Worm (Caenorhabditis elegans) whole organism, L1 larva: ENCODE measurements around the gene try-4.

Experiments used
- aha-1 ChIP-seq: fragments of 150-350 bp; optimal IDR thresholded peaks from 2 replicates; lab custom pipeline; 2014; ENCODE audit warnings: missing biosample characterization, missing genetic modification characterization
- ceh-88 ChIP-seq: fragments of 200-800 bp; sonication (Bioruptor generic); IDR thresholded peaks from 2 replicates; pipeline ENCODE4 v1.3.6; 2022; ENCODE audit warnings: missing genetic modification characterization, missing compliant biosample characterization
- egl-27 ChIP-seq, 2 experiments: fragments of 150-350 bp in 1 of 2; sonication (generic microtip); optimal IDR thresholded peaks; 3 replicates each; lab custom pipeline; 2017 to 2018; ENCODE audit warnings: missing biosample characterization in 2 of 2, missing genetic modification characterization in 2 of 2, missing genetic modification reagents in 2 of 2
- elt-3 ChIP-seq, 6 experiments: fragments of 150-350 bp in 1 of 6; sonication (generic microtip); optimal IDR thresholded peaks; 2 replicates each; lab custom pipeline; 2017 to 2018; ENCODE audit warnings: missing biosample characterization in 6 of 6, missing genetic modification characterization in 6 of 6, inconsistent platforms in 1 of 6
- fos-1 ChIP-seq: fragments of 150-350 bp; optimal IDR thresholded peaks from 2 replicates; lab custom pipeline; 2014; ENCODE audit warnings: missing biosample characterization, missing genetic modification characterization
- irx-1 ChIP-seq: sonication (generic microtip); optimal IDR thresholded peaks from 2 replicates; lab custom pipeline; 2016; ENCODE audit warnings: missing genetic modification characterization, missing compliant biosample characterization
- lin-15B ChIP-seq: fragments of 150-350 bp; sonication (generic microtip); optimal IDR thresholded peaks from 3 replicates; lab custom pipeline; 2014; ENCODE audit warnings: missing biosample characterization, missing genetic modification characterization
- mep-1 ChIP-seq: fragments of 150-350 bp; optimal IDR thresholded peaks from 2 replicates; lab custom pipeline; 2014; ENCODE audit warnings: missing biosample characterization, missing genetic modification characterization
- nhr-11 ChIP-seq: fragments of 150-350 bp; optimal IDR thresholded peaks from 2 replicates; lab custom pipeline; 2014; ENCODE audit warnings: missing biosample characterization, missing genetic modification characterization
- nhr-19 ChIP-seq: fragments of 200-800 bp; sonication (Bioruptor generic); conservative IDR thresholded peaks from 2 replicates; pipeline ENCODE4 v1.3.6; 2022; ENCODE audit warnings: missing genetic modification characterization, missing compliant biosample characterization
- nhr-28 ChIP-seq: fragments of 150-350 bp; optimal IDR thresholded peaks from 2 replicates; lab custom pipeline; 2014; ENCODE audit warnings: missing biosample characterization, missing genetic modification characterization
- tbx-2 ChIP-seq: sonication (generic microtip); optimal IDR thresholded peaks from 2 replicates; lab custom pipeline; 2016; ENCODE audit warnings: missing genetic modification characterization, missing compliant biosample characterization
- unc-98 ChIP-seq: fragments of 200-800 bp; sonication (Bioruptor generic); IDR thresholded peaks from 2 replicates; pipeline ENCODE4 v1.3.6; 2022; ENCODE audit warnings: missing genetic modification characterization, missing compliant biosample characterization

ce11 chrV:20873144-20873543 is 12.2 kb upstream of the try-4 start:
- TF ChIP-seq lin-15B (no peak), ceh-88 (GFP tag; lab: Robert Waterston, UW) (no peak), irx-1 (tag; lab: Kevin White, UChicago) (no peak), mep-1 (no peak), nhr-19 (GFP tag; lab: Robert Waterston, UW) (no peak), nhr-11 (no peak), elt-3 (tag; optimal IDR thresholded peaks at IDR 0.05; lab: Kevin White, UChicago) (no peak), aha-1 (tag; lab: Kevin White, UChicago) (no peak), egl-27 (tag; optimal IDR thresholded peaks at IDR 0.05; lab: Kevin White, UChicago) (no peak), unc-98 (no peak), fos-1 (tag; lab: Kevin White, UChicago) (no peak), nhr-28 (tag; lab: Kevin White, UChicago) (no peak), tbx-2 (tag; lab: Kevin White, UChicago) (peak; percentile 6)
